Worm (Caenorhabditis elegans) whole organism, L4 larva: Measurements from ENCODE around the gene mrps-18A.

ENCODE experiments used
- Y5F2A.4 ChIP-seq: fragments of 200-800 bp; sonication (Bioruptor generic); optimal IDR thresholded peaks from 2 replicates; lab custom pipeline; 2018; ENCODE audit warnings: mild to moderate bottlenecking, missing genetic modification characterization, missing compliant biosample characterization
- ZK546.5 ChIP-seq, 2 experiments: sonication (generic microtip); optimal IDR thresholded peaks; 2 replicates each; lab custom pipeline; 2017; ENCODE audit warnings: missing biosample characterization in 2 of 2, missing genetic modification characterization in 2 of 2
- aly-2 ChIP-seq: sonication (generic microtip); optimal IDR thresholded peaks from 2 replicates; lab custom pipeline; 2018; ENCODE audit warnings: missing biosample characterization, missing genetic modification characterization
- ama-1 ChIP-seq: fragments of 150-350 bp; optimal IDR thresholded peaks from 2 replicates; lab custom pipeline; 2014; ENCODE audit warnings: inconsistent platforms, mixed read lengths
- daf-12 ChIP-seq: fragments of 150-350 bp; optimal IDR thresholded peaks from 2 replicates; lab custom pipeline; 2014; ENCODE audit warnings: missing biosample characterization, missing genetic modification reagents, missing genetic modification characterization
- dpl-1 ChIP-seq: fragments of 150-350 bp; optimal IDR thresholded peaks from 2 replicates; lab custom pipeline; 2014; ENCODE audit warnings: missing biosample characterization, missing genetic modification reagents, missing genetic modification characterization
- egl-27 ChIP-seq: sonication (generic microtip); optimal IDR thresholded peaks from 3 replicates; lab custom pipeline; 2017; ENCODE audit warnings: missing biosample characterization, missing genetic modification reagents, missing genetic modification characterization
- jun-1 ChIP-seq: fragments of 150-350 bp; optimal IDR thresholded peaks from 2 replicates; lab custom pipeline; 2014; ENCODE audit warnings: missing biosample characterization, missing genetic modification reagents, missing genetic modification characterization
- lin-13 ChIP-seq: fragments of 150-350 bp; optimal IDR thresholded peaks from 2 replicates; lab custom pipeline; 2014; ENCODE audit warnings: missing biosample characterization, missing genetic modification reagents, missing genetic modification characterization
- nhr-11 ChIP-seq: fragments of 150-350 bp; optimal IDR thresholded peaks from 2 replicates; lab custom pipeline; 2014; ENCODE audit warnings: missing biosample characterization, missing genetic modification characterization

DNA sequence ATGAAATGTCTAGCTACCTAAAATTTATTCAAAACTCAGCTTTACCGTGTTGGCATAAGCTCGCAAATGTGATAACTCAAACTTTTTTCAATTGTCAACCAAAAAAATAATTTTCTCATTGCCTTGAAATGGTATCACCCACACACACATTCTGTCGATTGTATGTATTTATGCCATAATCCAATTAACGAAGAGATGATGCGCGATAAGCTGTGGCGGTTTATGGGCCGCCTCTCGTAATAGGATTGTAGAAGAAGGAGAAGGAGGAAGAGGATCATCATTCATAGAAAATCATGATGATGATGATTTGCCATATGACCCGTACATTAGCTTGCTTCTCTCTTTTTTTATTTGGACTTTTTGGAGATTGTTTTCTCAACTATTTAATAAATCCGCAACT is 42.5 kb downstream of the mrps-18A start:
- TF ChIP-seq Y5F2A.4 (no peak), jun-1 (tag; lab: Kevin White, UChicago) (no peak), nhr-11 (tag; lab: Kevin White, UChicago) (no peak), ZK546.5 (tag; optimal IDR thresholded peaks at IDR 0.05; lab: Kevin White, UChicago) (no peak), ama-1 (lab: Kevin White, UChicago) (no peak), daf-12 (tag; lab: Kevin White, UChicago) (no peak), lin-13 (GFP tag; lab: Kevin White, UChicago) (no peak), aly-2 (tag; lab: Kevin White, UChicago) (no peak), dpl-1 (GFP tag; lab: Kevin White, UChicago) (no peak), egl-27 (tag; lab: Kevin White, UChicago) (no peak)
